Worm (Caenorhabditis elegans): Measurements from ENCODE around the gene acp-5.

The acp-5 gene

DNA sequence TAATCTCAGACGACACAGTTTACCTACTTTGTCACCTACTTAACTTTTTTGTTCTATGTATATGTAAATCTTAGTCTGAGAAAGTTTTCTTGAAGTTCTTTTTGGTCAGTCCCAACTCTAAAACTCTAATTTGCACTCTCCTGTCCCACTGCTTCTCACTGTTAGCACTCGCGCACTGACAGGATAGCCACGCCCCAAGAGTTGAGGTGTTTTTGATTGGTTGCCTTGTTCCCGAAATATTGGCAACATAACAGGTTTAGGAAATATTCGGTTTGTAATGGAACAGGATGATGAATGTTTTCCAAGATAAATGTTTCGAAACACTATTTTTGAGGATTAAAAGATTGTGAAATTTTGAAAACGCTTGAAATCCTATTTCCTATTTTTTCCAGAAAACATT is 12.2 kb upstream of the acp-5 start:
- TF ChIP-seq cog-1 (tag; optimal IDR thresholded peaks at IDR 0.05) (no peak), ztf-23 (GFP tag; IDR thresholded peaks at IDR 0.05) (no peak), T22C8.4 (GFP tag; IDR thresholded peaks at IDR 0.05) (no peak), tab-1 (GFP tag; IDR thresholded peaks at IDR 0.05) (no peak), med-1 (GFP tag; optimal IDR thresholded peaks at IDR 0.05; ENCODE audit: insufficient read depth) (no peak), ztf-29 (GFP tag; IDR thresholded peaks at IDR 0.05) (no peak), ref-1 (GFP tag; conservative IDR thresholded peaks at IDR 0.05) (no peak), flt-1 (GFP tag; IDR thresholded peaks at IDR 0.05) (no peak), klf-2 (GFP tag; conservative IDR thresholded peaks at IDR 0.05) (no peak)

DNA sequence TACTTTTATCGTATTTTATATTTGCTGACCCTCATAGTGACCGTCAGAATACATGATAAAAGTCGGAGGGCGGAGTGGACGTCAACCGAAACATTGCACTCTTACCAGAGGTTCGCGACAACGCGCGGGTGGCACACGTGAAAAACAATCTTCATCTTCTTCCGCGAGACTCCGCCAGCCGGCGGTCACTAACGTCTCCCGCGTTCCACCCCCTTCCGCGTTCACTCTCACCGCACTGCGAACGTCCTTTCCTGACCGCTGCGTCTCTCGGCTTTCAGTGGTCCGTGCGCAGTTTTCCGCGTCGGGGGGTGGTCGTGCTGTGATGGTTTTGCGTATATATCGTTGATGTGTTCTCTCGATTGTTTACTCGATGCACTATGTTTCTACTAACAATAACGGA is 11.1 kb upstream of the acp-5 start:
- TF ChIP-seq ref-1 (GFP tag; conservative IDR thresholded peaks at IDR 0.05), result no peak
- no peak for TF ChIP-seq T22C8.4 (GFP tag; IDR thresholded peaks at IDR 0.05)
- TF ChIP-seq med-1 (GFP tag; optimal IDR thresholded peaks at IDR 0.05; ENCODE audit: insufficient read depth), result no peak
- TF ChIP-seq ztf-29 (GFP tag; IDR thresholded peaks at IDR 0.05), result no peak
- TF ChIP-seq tab-1 (GFP tag; IDR thresholded peaks at IDR 0.05), result no peak
- no peak for TF ChIP-seq ztf-23 (GFP tag; IDR thresholded peaks at IDR 0.05)
- peak; percentile 43; the same call in 1 of the 2 replicates for TF ChIP-seq flt-1 (GFP tag; IDR thresholded peaks at IDR 0.05)
- TF ChIP-seq cog-1 (tag; optimal IDR thresholded peaks at IDR 0.05), result peak; percentile 83
- TF ChIP-seq klf-2 (GFP tag; conservative IDR thresholded peaks at IDR 0.05), result no peak

DNA sequence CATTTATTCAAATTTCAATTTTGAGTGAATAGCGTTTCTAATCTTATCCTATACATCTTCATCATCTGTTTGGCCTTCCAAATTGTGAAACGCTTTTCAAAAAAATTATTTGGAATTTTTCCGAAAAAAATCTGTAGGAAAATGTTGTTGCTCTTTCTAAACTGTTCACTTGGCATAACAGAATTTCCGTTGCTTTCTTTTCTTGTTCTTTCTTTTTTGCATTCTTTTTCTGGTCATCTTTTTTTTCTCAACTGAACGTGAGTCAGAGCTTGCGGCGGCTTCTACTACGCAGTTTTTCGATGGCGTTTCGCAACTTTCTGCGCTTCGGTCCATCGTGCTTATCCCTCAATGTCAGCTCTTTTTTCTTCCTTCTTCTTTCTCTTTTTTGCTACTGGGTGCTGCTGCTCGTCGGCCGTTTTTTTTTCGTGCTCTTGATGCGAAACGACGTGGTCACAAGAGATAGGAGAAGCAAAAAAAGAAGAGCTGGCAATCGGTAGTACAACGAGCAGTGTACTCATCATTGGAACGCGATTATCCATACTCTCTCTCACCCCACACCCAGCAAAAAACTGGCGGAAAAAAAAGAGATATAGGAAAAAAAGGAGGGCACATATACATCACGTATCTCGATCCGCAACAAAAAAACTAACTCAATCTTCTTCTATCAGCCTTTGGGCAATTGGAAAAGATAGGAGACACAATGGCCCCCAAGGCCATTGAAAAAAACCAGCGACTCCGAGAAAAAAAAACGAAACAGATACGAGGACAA is 9.3 kb upstream of the acp-5 start:
- no peak for TF ChIP-seq ztf-23 (GFP tag; IDR thresholded peaks at IDR 0.05)
- TF ChIP-seq tab-1 (GFP tag; IDR thresholded peaks at IDR 0.05), result no peak
- no peak for TF ChIP-seq T22C8.4 (GFP tag; IDR thresholded peaks at IDR 0.05)
- TF ChIP-seq ztf-29 (GFP tag; IDR thresholded peaks at IDR 0.05), result no peak
- TF ChIP-seq med-1 (GFP tag; optimal IDR thresholded peaks at IDR 0.05; ENCODE audit: insufficient read depth), result no peak
- no peak for TF ChIP-seq flt-1 (GFP tag; IDR thresholded peaks at IDR 0.05)
- TF ChIP-seq ref-1 (GFP tag; conservative IDR thresholded peaks at IDR 0.05), result no peak
- no peak for TF ChIP-seq cog-1 (tag; optimal IDR thresholded peaks at IDR 0.05)
- no peak for TF ChIP-seq klf-2 (GFP tag; conservative IDR thresholded peaks at IDR 0.05)

DNA sequence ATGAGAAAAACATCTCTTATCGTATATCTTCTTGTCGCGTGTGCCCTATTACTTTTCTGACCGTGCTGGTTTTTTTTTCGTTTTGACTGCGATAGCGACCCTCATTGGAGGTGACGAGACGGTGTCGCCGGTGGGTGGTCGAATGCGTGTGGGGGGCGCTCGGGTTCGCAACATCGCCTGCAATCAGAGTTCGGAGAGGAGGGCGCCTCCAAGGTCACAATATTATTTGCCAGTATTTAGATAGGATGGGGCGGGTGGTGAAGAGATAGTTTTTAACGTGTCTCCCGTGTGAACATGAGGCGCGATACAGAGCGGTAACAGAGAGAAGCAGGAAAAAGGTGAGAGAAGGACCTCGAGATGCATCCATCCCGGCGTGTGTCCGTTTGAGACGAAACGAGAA is 8.4 kb upstream of the acp-5 start:
- TF ChIP-seq ztf-23 (GFP tag; IDR thresholded peaks at IDR 0.05), result 0 out of 2 replicates have a peak, but pooled peaks have one; percentile 5
- TF ChIP-seq cog-1 (tag; optimal IDR thresholded peaks at IDR 0.05), result no peak
- no peak for TF ChIP-seq ztf-29 (GFP tag; IDR thresholded peaks at IDR 0.05)
- 0 out of 2 replicates have a peak, but pooled peaks have one; percentile 51 for TF ChIP-seq tab-1 (GFP tag; IDR thresholded peaks at IDR 0.05)
- TF ChIP-seq ref-1 (GFP tag; conservative IDR thresholded peaks at IDR 0.05), result no peak
- no peak for TF ChIP-seq T22C8.4 (GFP tag; IDR thresholded peaks at IDR 0.05)

DNA sequence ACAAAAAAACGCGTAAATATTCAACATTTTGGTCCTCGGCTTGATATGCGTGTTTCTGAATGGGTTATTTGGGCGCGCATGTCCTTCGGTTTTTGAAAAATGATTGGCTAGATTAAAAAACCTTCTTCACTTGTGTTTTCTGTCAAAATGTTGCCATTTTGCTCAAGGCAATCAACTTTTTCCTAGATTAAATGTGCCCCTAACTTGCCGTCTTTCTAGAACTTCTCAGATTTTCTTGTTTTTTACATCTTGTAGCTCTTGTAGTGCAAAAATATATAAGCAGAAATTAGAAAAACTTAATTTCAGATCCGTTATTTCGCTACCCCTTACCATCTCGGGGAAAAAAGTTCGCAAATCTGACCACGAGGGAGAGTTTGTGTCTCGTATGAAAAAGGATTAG is 7.4 kb upstream of the acp-5 start, which contains the start of gene hbl-1:
Gene hbl-1, plus strand, starts transcription at position 301 of the 400 bp plus-strand sequence.
- TF ChIP-seq ref-1 (GFP tag; conservative IDR thresholded peaks at IDR 0.05) (no peak), flt-1 (GFP tag; IDR thresholded peaks at IDR 0.05) (no peak), med-1 (GFP tag; optimal IDR thresholded peaks at IDR 0.05; ENCODE audit: insufficient read depth) (no peak), T22C8.4 (GFP tag; IDR thresholded peaks at IDR 0.05) (no peak), ztf-29 (GFP tag; IDR thresholded peaks at IDR 0.05) (no peak), cog-1 (tag; optimal IDR thresholded peaks at IDR 0.05) (no peak), ztf-23 (GFP tag; IDR thresholded peaks at IDR 0.05) (no peak), klf-2 (GFP tag; conservative IDR thresholded peaks at IDR 0.05) (no peak), tab-1 (GFP tag; IDR thresholded peaks at IDR 0.05) (no peak)

DNA sequence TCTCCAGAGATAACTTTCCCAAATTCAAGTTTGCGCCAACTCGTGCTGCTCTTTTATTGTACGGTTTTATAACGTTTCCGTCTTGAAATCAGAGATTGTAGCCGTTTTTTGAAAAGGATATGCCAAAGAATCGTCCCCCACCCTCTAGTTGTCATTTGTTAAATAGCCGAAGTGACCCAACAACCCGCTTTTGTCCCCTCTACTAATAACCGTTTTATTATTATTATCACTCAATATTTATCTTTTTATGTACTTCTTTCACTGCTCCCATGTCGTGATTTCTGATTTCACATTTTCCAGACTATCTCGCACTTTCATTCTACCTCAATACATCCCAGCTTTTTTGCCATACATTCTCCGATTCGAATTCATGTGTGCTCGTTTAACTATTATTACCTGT is 2.3 kb upstream of the acp-5 start:
- TF ChIP-seq klf-2 (GFP tag; conservative IDR thresholded peaks at IDR 0.05), result no peak
- 0 out of 2 replicates have a peak, but pooled peaks have one; percentile 51 for TF ChIP-seq flt-1 (GFP tag; IDR thresholded peaks at IDR 0.05)

DNA sequence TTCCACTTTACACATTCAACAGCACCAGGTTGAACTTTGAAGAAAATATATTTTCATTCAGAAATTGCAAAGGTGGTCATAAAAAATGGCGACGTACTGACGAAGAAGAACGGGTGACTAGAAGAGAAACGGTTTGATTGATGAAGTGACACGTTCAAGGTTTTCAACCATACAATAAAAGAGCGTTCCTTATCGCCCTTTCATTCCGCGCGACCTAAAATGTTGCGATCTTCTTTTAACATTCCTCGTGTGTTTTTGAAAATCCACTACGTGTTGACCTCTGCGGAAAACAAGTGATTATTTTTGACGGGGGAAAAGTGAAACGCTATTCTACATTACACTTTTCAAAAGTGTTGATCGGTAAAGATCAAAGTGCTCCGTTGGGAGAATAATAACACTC is 1.1 kb upstream of the acp-5 start:
- no peak for TF ChIP-seq ztf-29 (GFP tag; IDR thresholded peaks at IDR 0.05)
- TF ChIP-seq T22C8.4 (GFP tag; IDR thresholded peaks at IDR 0.05), result no peak
- no peak for TF ChIP-seq cog-1 (tag; optimal IDR thresholded peaks at IDR 0.05)
- no peak for TF ChIP-seq tab-1 (GFP tag; IDR thresholded peaks at IDR 0.05)
- no peak for TF ChIP-seq flt-1 (GFP tag; IDR thresholded peaks at IDR 0.05)
- TF ChIP-seq klf-2 (GFP tag; conservative IDR thresholded peaks at IDR 0.05), result no peak
- no peak for TF ChIP-seq ztf-23 (GFP tag; IDR thresholded peaks at IDR 0.05)
- no peak for TF ChIP-seq ref-1 (GFP tag; conservative IDR thresholded peaks at IDR 0.05)

DNA sequence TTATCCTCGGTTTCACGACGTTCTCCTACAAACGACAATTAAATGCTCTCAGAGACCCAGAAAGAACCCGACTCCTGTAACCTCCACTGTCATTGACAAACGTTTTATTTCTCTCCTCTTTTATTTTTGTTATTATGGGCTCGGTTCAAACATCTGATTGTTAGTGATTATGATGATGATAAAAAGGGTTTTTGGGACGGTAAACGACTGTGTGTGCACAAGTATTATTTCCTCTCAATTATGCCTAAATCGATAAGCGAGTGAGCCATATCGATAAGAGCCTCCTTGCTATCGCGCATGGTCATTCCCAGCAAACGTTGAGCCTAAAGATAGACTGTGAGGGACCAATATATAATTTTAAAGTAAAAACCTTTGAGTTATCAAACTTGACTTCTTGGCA is 2.6 kb downstream of the acp-5 start:
- TF ChIP-seq ztf-29 (GFP tag; IDR thresholded peaks at IDR 0.05), result no peak

DNA sequence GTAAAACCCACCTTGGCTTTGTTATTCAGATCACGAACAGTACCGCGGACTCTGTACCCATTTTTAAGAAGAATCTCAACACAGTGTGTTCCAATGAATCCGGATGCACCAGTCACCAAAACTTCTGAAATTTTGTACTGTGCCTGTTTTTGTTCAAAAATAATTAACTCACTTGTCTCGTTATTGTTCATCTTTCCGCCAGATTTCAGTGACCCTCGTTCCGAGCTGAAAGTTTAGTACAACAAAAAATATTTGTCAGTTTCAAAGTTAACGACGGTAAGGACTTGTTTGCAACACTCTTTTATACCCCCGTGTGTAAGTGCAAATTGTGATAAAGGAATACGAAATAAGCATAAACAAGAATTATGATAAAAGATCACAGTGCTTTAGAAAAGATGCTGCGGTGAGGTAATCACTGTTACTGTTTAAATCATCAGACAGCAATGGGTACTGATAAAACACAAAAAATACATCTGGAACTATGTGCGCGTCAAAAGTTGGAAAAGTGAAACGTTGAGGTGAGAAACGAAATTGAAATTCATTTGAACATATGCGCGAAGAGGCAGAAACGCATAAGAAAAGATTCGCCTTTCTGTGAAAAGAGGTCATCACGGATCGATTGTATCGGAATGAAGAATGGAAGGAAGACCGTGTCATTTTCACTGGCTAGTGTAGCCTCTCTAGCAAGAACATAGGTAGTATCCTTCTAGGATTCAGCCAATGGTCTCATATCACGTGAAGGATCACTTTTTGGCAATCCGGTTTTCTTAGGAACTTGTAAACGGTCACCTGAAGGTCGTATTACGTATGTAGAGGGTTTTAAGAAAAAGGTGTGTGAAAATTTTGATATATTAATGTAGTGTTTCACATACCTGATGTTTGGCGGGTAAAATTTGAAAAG is 5.6 kb downstream of the acp-5 start, which contains the start of gene F13D11.4:
Gene F13D11.4, minus strand, starts transcription at position 225 of the 901 bp plus-strand sequence.
- no peak for TF ChIP-seq flt-1 (GFP tag; IDR thresholded peaks at IDR 0.05)
- no peak for TF ChIP-seq med-1 (GFP tag; optimal IDR thresholded peaks at IDR 0.05; ENCODE audit: insufficient read depth)
- TF ChIP-seq ztf-29 (GFP tag; IDR thresholded peaks at IDR 0.05), result no peak
- TF ChIP-seq ref-1 (GFP tag; conservative IDR thresholded peaks at IDR 0.05), result no peak

DNA sequence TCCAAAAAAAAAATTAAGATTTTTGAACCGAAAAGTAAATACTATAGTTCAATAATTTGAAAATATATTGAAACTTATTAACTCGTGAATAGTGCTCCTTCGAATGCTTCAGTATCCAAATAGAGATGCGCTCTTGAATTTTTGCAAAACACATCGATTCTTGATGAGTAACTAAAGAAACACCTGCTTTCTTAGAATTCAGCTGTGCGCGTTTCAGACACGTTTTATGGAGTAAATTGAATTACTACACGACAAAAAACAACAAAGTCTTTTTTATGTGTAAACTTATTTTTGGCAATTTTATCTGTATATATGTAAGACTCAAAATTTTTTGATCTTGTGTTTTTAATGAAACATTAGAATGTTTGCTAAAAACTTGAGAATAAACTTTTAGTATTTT is 7.3 kb downstream of the acp-5 start:
- TF ChIP-seq med-1 (GFP tag; optimal IDR thresholded peaks at IDR 0.05; ENCODE audit: insufficient read depth) (no peak), klf-2 (GFP tag; conservative IDR thresholded peaks at IDR 0.05) (no peak), ztf-29 (GFP tag; IDR thresholded peaks at IDR 0.05) (no peak), tab-1 (GFP tag; IDR thresholded peaks at IDR 0.05) (no peak), ref-1 (GFP tag; conservative IDR thresholded peaks at IDR 0.05) (no peak), ztf-23 (GFP tag; IDR thresholded peaks at IDR 0.05) (no peak), flt-1 (GFP tag; IDR thresholded peaks at IDR 0.05) (no peak), cog-1 (tag; optimal IDR thresholded peaks at IDR 0.05) (no peak), T22C8.4 (GFP tag; IDR thresholded peaks at IDR 0.05) (no peak)
